Fruit fly (Drosophila melanogaster) whole organism, embryonic: Measurements from ENCODE around the gene Polr3G.

Experiments used
- Atf6 ChIP-seq: fragments of 200-800 bp; sonication (Bioruptor generic); IDR thresholded peaks from 2 replicates; pipeline ENCODE4 v1.3.6; 2022; ENCODE audit warnings: missing biosample characterization, missing genetic modification characterization
- B-H1 ChIP-seq: fragments of 200-800 bp; sonication (Bioruptor generic); IDR thresholded peaks from 3 replicates; pipeline ENCODE4 v1.3.6; 2022; ENCODE audit warnings: missing biosample characterization, missing genetic modification characterization
- BEAF-32 ChIP-seq: fragments of 200-800 bp; sonication (Bioruptor generic); optimal IDR thresholded peaks from 3 replicates; lab custom pipeline; 2017; ENCODE audit warnings: missing biosample characterization, missing genetic modification characterization, mild to moderate bottlenecking, moderate library complexity, missing genetic modification reagents
- CG10321 ChIP-seq: fragments of 200-800 bp; sonication (Bioruptor generic); IDR thresholded peaks from 2 replicates; pipeline ENCODE4 v1.3.6; 2022; ENCODE audit warnings: missing biosample characterization, missing genetic modification characterization
- CG10431 ChIP-seq: fragments of 200-800 bp; sonication (Bioruptor generic); optimal IDR thresholded peaks from 3 replicates; lab custom pipeline; 2018; ENCODE audit warnings: missing biosample characterization, mild to moderate bottlenecking, missing genetic modification characterization
- CG10462 ChIP-seq: fragments of 200-800 bp; sonication (Bioruptor generic); optimal IDR thresholded peaks from 2 replicates; lab custom pipeline; 2016; ENCODE audit warnings: missing biosample characterization, missing genetic modification characterization
- CG12071 ChIP-seq: fragments of 200-800 bp; sonication (Bioruptor generic); optimal IDR thresholded peaks from 3 replicates; lab custom pipeline; 2018; ENCODE audit warnings: missing biosample characterization, mild to moderate bottlenecking, missing genetic modification characterization
- CG12236 ChIP-seq: fragments of 200-800 bp; sonication (Bioruptor generic); optimal IDR thresholded peaks from 2 replicates; lab custom pipeline; 2016; ENCODE audit warnings: missing biosample characterization, missing genetic modification characterization
- CG12659 ChIP-seq: fragments of 200-800 bp; sonication (Bioruptor generic); optimal IDR thresholded peaks from 3 replicates; lab custom pipeline; 2017; ENCODE audit warnings: mild to moderate bottlenecking, missing biosample characterization, missing genetic modification reagents, missing genetic modification characterization
- CG12942 ChIP-seq: fragments of 200-800 bp; sonication (Bioruptor generic); optimal IDR thresholded peaks from 3 replicates; lab custom pipeline; 2016; ENCODE audit warnings: missing biosample characterization, missing genetic modification characterization
- CG13287 ChIP-seq: fragments of 200-800 bp; sonication (Bioruptor generic); IDR thresholded peaks from 2 replicates; pipeline ENCODE4 v1.3.6; 2022; ENCODE audit warnings: missing biosample characterization, missing genetic modification characterization; ENCODE audit not compliant: partially characterized antibody
- CG14050 ChIP-seq: fragments of 200-800 bp; sonication (Bioruptor generic); IDR thresholded peaks from 3 replicates; pipeline ENCODE4 v1.3.6; 2022; ENCODE audit warnings: missing biosample characterization, missing genetic modification characterization
- CG17829 ChIP-seq: fragments of 200-800 bp; optimal IDR thresholded peaks from 2 replicates; lab custom pipeline; 2019; ENCODE audit warnings: missing biosample characterization, mild to moderate bottlenecking, missing genetic modification characterization, moderate library complexity
- CG2875 ChIP-seq: fragments of 200-800 bp; sonication (Bioruptor generic); optimal IDR thresholded peaks from 2 replicates; lab custom pipeline; 2017; ENCODE audit warnings: missing biosample characterization, mild to moderate bottlenecking, missing genetic modification characterization, missing genetic modification reagents
- CG31441 ChIP-seq: fragments of 200-800 bp; sonication (Bioruptor generic); IDR thresholded peaks from 2 replicates; pipeline ENCODE4 v1.3.6; 2022; ENCODE audit warnings: missing biosample characterization, missing genetic modification characterization
- CG4328 ChIP-seq: fragments of 200-800 bp; sonication (Bioruptor generic); optimal IDR thresholded peaks from 3 replicates; lab custom pipeline; 2017; ENCODE audit warnings: missing biosample characterization, missing genetic modification reagents, missing genetic modification characterization
- CG4404 ChIP-seq: fragments of 200-800 bp; sonication (Bioruptor generic); IDR thresholded peaks from 2 replicates; pipeline ENCODE4 v1.3.6; 2022; ENCODE audit warnings: missing biosample characterization, missing genetic modification characterization
- CG4424 ChIP-seq: fragments of 200-800 bp; sonication (Bioruptor generic); optimal IDR thresholded peaks from 3 replicates; lab custom pipeline; 2016; ENCODE audit warnings: missing biosample characterization, missing genetic modification characterization
- CG4707 ChIP-seq: fragments of 200-800 bp; sonication (Bioruptor generic); optimal IDR thresholded peaks from 2 replicates; lab custom pipeline; 2018; ENCODE audit warnings: missing biosample characterization, mild to moderate bottlenecking, missing genetic modification characterization, moderate library complexity
- CG4854 ChIP-seq: fragments of 200-800 bp; sonication (Bioruptor generic); optimal IDR thresholded peaks from 2 replicates; lab custom pipeline; 2016; ENCODE audit warnings: missing biosample characterization, missing genetic modification characterization, inconsistent platforms
- CG7372 ChIP-seq: fragments of 200-800 bp; sonication (Bioruptor generic); IDR thresholded peaks from 2 replicates; pipeline ENCODE4 v1.3.6; 2022; ENCODE audit warnings: missing biosample characterization, missing genetic modification characterization
- CoRest ChIP-seq: fragments of 200-800 bp; sonication (Bioruptor generic); optimal IDR thresholded peaks from 3 replicates; lab custom pipeline; 2018; ENCODE audit warnings: missing biosample characterization, mild to moderate bottlenecking, missing genetic modification characterization, moderate library complexity
- ERR ChIP-seq: fragments of 200-800 bp; sonication (Bioruptor generic); optimal IDR thresholded peaks from 2 replicates; lab custom pipeline; 2016; ENCODE audit warnings: missing biosample characterization, missing genetic modification characterization
- Elba2 ChIP-seq: fragments of 200-800 bp; sonication (Bioruptor generic); optimal IDR thresholded peaks from 3 replicates; lab custom pipeline; 2016; ENCODE audit warnings: missing biosample characterization, missing genetic modification characterization
- GATAe ChIP-seq: fragments of 200-800 bp; sonication (Bioruptor generic); conservative IDR thresholded peaks from 2 replicates; pipeline ENCODE4 v1.3.6; 2022; ENCODE audit warnings: missing biosample characterization, missing genetic modification characterization
- Gsc ChIP-seq: fragments of 200-800 bp; sonication (Bioruptor generic); IDR thresholded peaks from 2 replicates; pipeline ENCODE4 v1.3.6; 2022; ENCODE audit warnings: missing biosample characterization, missing genetic modification characterization
- Hand ChIP-seq: fragments of 200-800 bp; sonication (Bioruptor generic); optimal IDR thresholded peaks from 2 replicates; lab custom pipeline; 2017; ENCODE audit warnings: mild to moderate bottlenecking, missing biosample characterization, missing genetic modification reagents, missing genetic modification characterization
- Hsf ChIP-seq: fragments of 200-800 bp; sonication (Bioruptor generic); optimal IDR thresholded peaks from 3 replicates; lab custom pipeline; 2016; ENCODE audit warnings: missing biosample characterization, missing genetic modification characterization
- Nf-YA ChIP-seq: fragments of 200-800 bp; sonication (Bioruptor generic); IDR thresholded peaks from 2 replicates; pipeline ENCODE4 v1.3.6; 2022; ENCODE audit warnings: missing biosample characterization, missing genetic modification characterization
- Rfx ChIP-seq: fragments of 200-800 bp; sonication (Bioruptor generic); IDR thresholded peaks from 2 replicates; pipeline ENCODE4 v1.3.6; 2022; ENCODE audit warnings: missing biosample characterization, missing genetic modification characterization
- Scr ChIP-seq: fragments of 200-800 bp; sonication (Bioruptor generic); IDR thresholded peaks from 2 replicates; pipeline ENCODE4 v1.3.6; 2022; ENCODE audit warnings: missing biosample characterization, missing genetic modification characterization; ENCODE audit not compliant: partially characterized antibody
- Sry-β ChIP-seq: fragments of 200-800 bp; sonication (Bioruptor generic); optimal IDR thresholded peaks from 2 replicates; lab custom pipeline; 2018; ENCODE audit warnings: missing biosample characterization, mild to moderate bottlenecking, missing genetic modification characterization, moderate library complexity
- TFAM ChIP-seq: fragments of 200-800 bp; sonication (Bioruptor generic); optimal IDR thresholded peaks from 2 replicates; lab custom pipeline; 2017; ENCODE audit warnings: missing biosample characterization, missing genetic modification characterization, inconsistent platforms
- Xbp1 ChIP-seq: fragments of 200-800 bp; sonication (Bioruptor generic); optimal IDR thresholded peaks from 3 replicates; lab custom pipeline; 2016; ENCODE audit warnings: missing biosample characterization, mild to moderate bottlenecking, missing genetic modification characterization
- Xrp1 ChIP-seq: fragments of 200-800 bp; sonication (Bioruptor generic); IDR thresholded peaks from 2 replicates; pipeline ENCODE4 v1.3.6; 2022; ENCODE audit warnings: missing biosample characterization, missing genetic modification characterization
- ase ChIP-seq: fragments of 200-800 bp; sonication (Bioruptor generic); IDR thresholded peaks from 3 replicates; pipeline ENCODE4 v1.3.6; 2022; ENCODE audit warnings: missing biosample characterization, missing genetic modification characterization
- bcd ChIP-seq: fragments of 200-800 bp; sonication (Bioruptor generic); optimal IDR thresholded peaks from 2 replicates; lab custom pipeline; 2017; ENCODE audit warnings: missing biosample characterization, mild to moderate bottlenecking, missing genetic modification characterization
- bowl ChIP-seq: fragments of 200-800 bp; sonication (Bioruptor generic); IDR thresholded peaks from 2 replicates; pipeline ENCODE4 v1.3.6; 2022; ENCODE audit warnings: missing biosample characterization, missing genetic modification characterization
- da ChIP-seq: fragments of 200-800 bp; sonication (Bioruptor generic); optimal IDR thresholded peaks from 2 replicates; lab custom pipeline; 2016; ENCODE audit warnings: missing biosample characterization, missing genetic modification characterization
- ftz-f1 ChIP-seq: fragments of 200-800 bp; sonication (Bioruptor generic); optimal IDR thresholded peaks from 2 replicates; lab custom pipeline; 2016; ENCODE audit warnings: missing biosample characterization, missing genetic modification characterization
- hkb ChIP-seq, 2 experiments: fragments of 200-800 bp in 1 of 2; fragments of >200 bp in 1 of 2; sonication (Bioruptor generic) in 1 of 2; IDR thresholded peaks in 1 of 2; optimal IDR thresholded peaks in 1 of 2; 2 replicates each; pipeline versions ENCODE4 v1.3.6 to Lab custom; 2017 to 2022; ENCODE audit warnings: missing biosample characterization in 1 of 2, missing genetic modification characterization in 1 of 2
- lab ChIP-seq: fragments of 200-800 bp; sonication (Bioruptor generic); optimal IDR thresholded peaks from 3 replicates; lab custom pipeline; 2017; ENCODE audit warnings: missing biosample characterization, missing genetic modification characterization, mild to moderate bottlenecking, moderate library complexity, missing genetic modification reagents
- mld ChIP-seq: fragments of 200-800 bp; sonication (Bioruptor generic); IDR thresholded peaks from 3 replicates; pipeline ENCODE4 v1.3.6; 2022; ENCODE audit warnings: missing biosample characterization, missing genetic modification characterization; ENCODE audit not compliant: partially characterized antibody
- nerfin-1 ChIP-seq: fragments of 200-800 bp; sonication (Bioruptor generic); optimal IDR thresholded peaks from 3 replicates; lab custom pipeline; 2019; ENCODE audit warnings: missing biosample characterization, mild to moderate bottlenecking, missing genetic modification characterization, moderate library complexity
- oc ChIP-seq: fragments of 200-800 bp; sonication (Bioruptor generic); optimal IDR thresholded peaks from 2 replicates; lab custom pipeline; 2018; ENCODE audit warnings: missing biosample characterization, mild to moderate bottlenecking, missing genetic modification characterization, moderate library complexity
- rib ChIP-seq: fragments of 200-800 bp; sonication (Bioruptor generic); IDR thresholded peaks from 2 replicates; pipeline ENCODE4 v1.3.6; 2022; ENCODE audit warnings: missing biosample characterization, missing genetic modification characterization
- sd ChIP-seq: fragments of 200-800 bp; sonication (Bioruptor generic); optimal IDR thresholded peaks from 3 replicates; lab custom pipeline; 2018; ENCODE audit warnings: missing biosample characterization, mild to moderate bottlenecking, missing genetic modification characterization, moderate library complexity
- sim ChIP-seq: fragments of 200-800 bp; sonication (Bioruptor generic); IDR thresholded peaks from 2 replicates; pipeline ENCODE4 v1.3.6; 2022; ENCODE audit warnings: missing biosample characterization, missing genetic modification characterization
- sisA ChIP-seq: fragments of 200-800 bp; sonication (Bioruptor generic); IDR thresholded peaks from 2 replicates; pipeline ENCODE4 v1.3.6; 2022; ENCODE audit warnings: missing biosample characterization, missing genetic modification characterization
- tup ChIP-seq: fragments of 200-800 bp; sonication (Bioruptor generic); optimal IDR thresholded peaks from 2 replicates; lab custom pipeline; 2016; ENCODE audit warnings: missing biosample characterization, mild to moderate bottlenecking, missing genetic modification characterization, moderate library complexity
- zf30C ChIP-seq: fragments of 200-800 bp; sonication (Bioruptor generic); optimal IDR thresholded peaks from 3 replicates; lab custom pipeline; 2018; ENCODE audit warnings: missing biosample characterization, mild to moderate bottlenecking, missing genetic modification characterization

The Polr3G gene

DNA sequence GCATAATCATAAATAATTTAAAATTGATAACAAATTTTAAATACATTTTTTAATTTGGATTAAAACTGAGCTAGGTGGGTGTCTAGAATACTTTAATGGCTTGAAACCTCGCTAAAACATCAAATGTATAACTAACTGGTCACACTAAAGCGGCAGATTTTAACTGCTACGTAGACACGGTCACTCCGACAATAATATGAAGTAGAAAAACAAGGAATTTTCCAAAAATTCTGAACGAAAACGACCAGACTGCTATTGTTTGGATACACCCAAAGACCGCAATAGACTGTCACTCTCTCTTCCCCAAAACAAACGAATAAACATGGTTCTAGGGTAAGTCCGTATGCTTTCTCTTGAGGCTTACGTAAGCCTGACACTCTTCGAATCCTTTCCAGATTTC lies 38.9 kb upstream of the Polr3G start, which contains the start of gene QIL1 (continued):
- TF ChIP-seq CG12071 (no peak), Gsc (no peak), Xrp1 (GFP tag; lab: Robert Waterston, UW) (no peak), CG10321 (GFP tag; lab: Robert Waterston, UW) (no peak), BEAF-32 (GFP tag; lab: Kevin White, UChicago) (peak; percentile 41), CG10462 (no peak), Hand (GFP tag; lab: Kevin White, UChicago) (no peak), Sry-β (no peak), sisA (GFP tag; lab: Robert Waterston, UW) (no peak), bcd (GFP tag; lab: Kevin White, UChicago) (no peak), CG31441 (GFP tag; lab: Robert Waterston, UW) (0 out of 2 replicates have a peak, but pooled peaks have one; percentile 31), CG12942 (GFP tag; lab: Kevin White, UChicago) (no peak), oc (tag; lab: Kevin White, UChicago) (no peak), GATAe (GFP tag; lab: Robert Waterston, UW) (no peak), Hsf (GFP tag; lab: Kevin White, UChicago) (no peak), bowl (GFP tag; lab: Robert Waterston, UW) (no peak), mld (GFP tag; lab: Robert Waterston, UW) (no peak), CG4424 (GFP tag; lab: Kevin White, UChicago) (no peak), CG12659 (GFP tag; lab: Kevin White, UChicago) (peak; percentile 47), B-H1 (GFP tag; lab: Robert Waterston, UW) (no peak), Scr (GFP tag; lab: Robert Waterston, UW) (peak; percentile 10; the same call in 1 of the 2 replicates), nerfin-1 (tag; lab: Kevin White, UChicago) (no peak), CG2875 (GFP tag; lab: Kevin White, UChicago) (no peak), hkb (optimal IDR thresholded peaks at IDR 0.05; lab: Kevin White, UChicago) (no peak), hkb (GFP tag; IDR thresholded peaks at IDR 0.05; lab: Robert Waterston, UW) (no peak), sd (tag; lab: Kevin White, UChicago) (peak; percentile 52), Atf6 (GFP tag; lab: Robert Waterston, UW) (no peak), CG10431 (no peak), CG4854 (no peak), CG12236 (GFP tag; lab: Kevin White, UChicago) (no peak), CG7372 (GFP tag; lab: Robert Waterston, UW) (no peak), Xbp1 (GFP tag; lab: Kevin White, UChicago) (no peak), da (GFP tag; lab: Kevin White, UChicago) (no peak), rib (GFP tag; lab: Robert Waterston, UW) (no peak), TFAM (no peak), Nf-YA (no peak), CoRest (tag; lab: Kevin White, UChicago) (peak; percentile 42), ftz-f1 (GFP tag; lab: Kevin White, UChicago) (no peak), ase (no peak), CG4404 (no peak), tup (GFP tag; lab: Kevin White, UChicago) (no peak), CG13287 (GFP tag; lab: Robert Waterston, UW) (peak; percentile 37; the same call in 1 of the 2 replicates), Rfx (no peak), ERR (no peak), CG17829 (tag; lab: Kevin White, UChicago) (peak; percentile 30), CG4707 (no peak), sim (GFP tag; lab: Robert Waterston, UW) (no peak), CG4328 (GFP tag; lab: Kevin White, UChicago) (no peak), lab (GFP tag; lab: Kevin White, UChicago) (no peak), zf30C (GFP tag; lab: Kevin White, UChicago) (no peak), CG14050 (GFP tag; lab: Robert Waterston, UW) (no peak), Elba2 (GFP tag; lab: Kevin White, UChicago) (no peak)
